Worm (Caenorhabditis elegans): ENCODE results near the gene T19C3.5.

T19C3.5 gene

DNA sequence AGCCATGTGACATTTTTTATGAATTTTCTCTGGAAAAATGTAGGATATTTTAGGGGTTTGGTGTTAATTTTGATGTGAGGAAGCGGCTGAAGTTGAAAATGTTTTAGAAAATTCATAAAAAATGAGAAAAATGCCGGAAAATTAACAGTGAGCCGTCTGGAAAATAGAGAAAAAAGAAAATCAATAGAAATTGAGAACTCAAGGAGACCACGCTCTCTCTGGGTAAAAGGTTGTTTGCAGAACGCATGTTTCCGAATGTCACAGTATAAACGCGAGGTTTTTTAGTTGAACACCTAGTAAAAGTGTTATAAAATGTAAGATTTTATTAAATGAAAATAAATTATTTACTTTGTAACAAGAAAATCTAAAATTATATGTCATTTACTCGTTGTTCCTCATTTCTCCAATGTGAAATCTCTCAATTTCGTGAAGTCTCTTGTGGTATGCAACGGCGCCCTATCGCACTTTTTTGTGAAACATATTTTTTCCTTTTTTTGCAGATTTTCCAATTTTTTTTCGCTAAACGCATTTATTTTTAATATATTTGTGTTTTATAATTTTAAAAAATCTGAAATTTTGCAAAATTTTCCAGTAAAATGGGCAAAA lies 12.6 kb upstream of the T19C3.5 start, which contains the start of the genes tag-266 and tag-267 (continued):
- TF ChIP-seq sptf-2 (GFP tag; optimal IDR thresholded peaks at IDR 0.05) (no peak), somi-1 (GFP tag; optimal IDR thresholded peaks at IDR 0.05) (no peak), ZK185.1 (tag; optimal IDR thresholded peaks at IDR 0.05; ENCODE audit: poor library complexity, severe bottlenecking) (no peak), Y53G8AR.9 (GFP tag; conservative IDR thresholded peaks at IDR 0.05) (no peak), dpff-1 (tag; optimal IDR thresholded peaks at IDR 0.05) (no peak), K11D2.4 (GFP tag; IDR thresholded peaks at IDR 0.05) (no peak), snpc-1.1 (tag; optimal IDR thresholded peaks at IDR 0.05; ENCODE audit: insufficient read depth) (no peak), madf-3 (GFP tag; IDR thresholded peaks at IDR 0.05) (no peak), rpc-1 (optimal IDR thresholded peaks at IDR 0.05) (no peak), rpc-1 (tag; optimal IDR thresholded peaks at IDR 0.05) (no peak), nhr-80 (tag; optimal IDR thresholded peaks at IDR 0.05) (peak; percentile 12), C17E4.6 (GFP tag; IDR thresholded peaks at IDR 0.05) (no peak), tbx-9 (tag; optimal IDR thresholded peaks at IDR 0.05; ENCODE audit: borderline replicate concordance) (no peak), sea-2 (GFP tag; IDR thresholded peaks at IDR 0.05) (no peak), ztf-3 (GFP tag; optimal IDR thresholded peaks at IDR 0.05) (no peak), lin-54 (GFP tag; optimal IDR thresholded peaks at IDR 0.05) (peak; percentile 8), C06A6.2 (GFP tag; conservative IDR thresholded peaks at IDR 0.05) (no peak), attf-3 (GFP tag; conservative IDR thresholded peaks at IDR 0.05) (no peak), ceh-27 (GFP tag; optimal IDR thresholded peaks at IDR 0.05) (peak; percentile 60), T07F8.4 (tag; optimal IDR thresholded peaks at IDR 0.05) (no peak), ccch-3 (GFP tag; optimal IDR thresholded peaks at IDR 0.05) (peak; percentile 51), nhr-179 (tag; optimal IDR thresholded peaks at IDR 0.05) (no peak), pha-4 (tag; optimal IDR thresholded peaks at IDR 0.05) (no peak), lin-26 (GFP tag; IDR thresholded peaks at IDR 0.05) (no peak), B0261.1 (tag; optimal IDR thresholded peaks at IDR 0.05) (peak; percentile 6), hrde-1 (tag; optimal IDR thresholded peaks at IDR 0.05; ENCODE audit: borderline replicate concordance) (no peak), ztf-6 (GFP tag; IDR thresholded peaks at IDR 0.05) (no peak), nfya-2 (GFP tag; IDR thresholded peaks at IDR 0.05) (no peak), F52B5.7 (tag; optimal IDR thresholded peaks at IDR 0.05) (no peak), tlf-1 (GFP tag; optimal IDR thresholded peaks at IDR 0.05) (no peak), efl-1 (GFP tag; optimal IDR thresholded peaks at IDR 0.05) (no peak)

- TF ChIP-seq snpc-4 (GFP tag; optimal IDR thresholded peaks at IDR 0.05): no peak
- no peak for TF ChIP-seq snpc-4 (tag; optimal IDR thresholded peaks at IDR 0.05)
- no peak for TF ChIP-seq attf-6 (GFP tag; IDR thresholded peaks at IDR 0.05)
- TF ChIP-seq sptf-2 (GFP tag; optimal IDR thresholded peaks at IDR 0.05): no peak
- no peak for TF ChIP-seq aptf-2 (GFP tag; conservative IDR thresholded peaks at IDR 0.05)
These were observed 10.6 kb upstream of the T19C3.5 start, which contains the start of gene sbds-1 for ce11 chrIII:638319-638718. sbds-1 (minus strand) TSS chrIII:638419.

- TF ChIP-seq repo-1 (tag; optimal IDR thresholded peaks at IDR 0.05): no peak
- TF ChIP-seq gei-17 (GFP tag; optimal IDR thresholded peaks at IDR 0.05): no peak
- TF ChIP-seq ets-4 (GFP tag; optimal IDR thresholded peaks at IDR 0.05): no peak
- TF ChIP-seq ztf-18 (tag; optimal IDR thresholded peaks at IDR 0.05): no peak
- no peak for TF ChIP-seq Y79H2A.3 (GFP tag; conservative IDR thresholded peaks at IDR 0.05)
- no peak for TF ChIP-seq die-1 (tag; optimal IDR thresholded peaks at IDR 0.05)
- no peak for TF ChIP-seq tbx-9 (tag; optimal IDR thresholded peaks at IDR 0.05; ENCODE audit: borderline replicate concordance)
- no peak for TF ChIP-seq hlh-26 (GFP tag; conservative IDR thresholded peaks at IDR 0.05)
- no peak for TF ChIP-seq unc-62 (GFP tag; optimal IDR thresholded peaks at IDR 0.05)
- TF ChIP-seq B0261.1 (tag; optimal IDR thresholded peaks at IDR 0.05): no peak
These were observed 8.3 kb upstream of the T19C3.5 start, which contains the start of gene T19C3.7 for ce11 chrIII:636067-636466. T19C3.7 (minus strand) TSS chrIII:636167.

Data from whole organism, young adult.